Fruit fly (Drosophila melanogaster): ENCODE measurements around the gene Slc25A46b.

DNA sequence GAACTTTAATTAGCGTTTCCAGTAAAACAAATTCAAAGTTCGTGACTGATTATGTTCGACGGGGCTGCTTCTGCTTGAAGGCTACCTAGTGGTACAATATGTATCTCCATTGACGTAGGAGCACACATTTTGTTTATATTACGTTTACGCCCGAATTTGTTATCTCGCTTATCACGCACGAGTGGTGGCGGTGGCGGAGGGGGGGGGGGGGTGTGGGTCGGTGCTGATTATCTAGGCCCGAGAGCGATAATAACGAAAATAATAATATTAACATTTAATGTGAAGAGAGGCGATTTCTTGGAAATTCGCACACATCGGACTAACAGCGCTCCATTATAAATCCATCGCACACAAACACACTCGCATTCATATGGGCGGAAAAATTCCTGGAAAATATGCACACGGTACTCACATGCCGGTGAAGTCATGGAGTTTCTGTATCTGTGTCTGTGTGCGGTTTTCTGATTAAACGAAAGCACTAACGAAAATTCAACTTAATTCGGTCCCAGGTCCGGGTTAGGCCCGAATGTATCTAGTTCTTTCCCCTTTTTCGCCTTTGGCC lies 51.2 kb downstream of the Slc25A46b start:
- no peak for TF ChIP-seq Nf-YC (tag; optimal IDR thresholded peaks at IDR 0.05)
- no peak for TF ChIP-seq CG10267 (tag; optimal IDR thresholded peaks at IDR 0.05)
- no peak for TF ChIP-seq CG13894 (tag; optimal IDR thresholded peaks at IDR 0.05)
- no peak for TF ChIP-seq CG2116 (GFP tag; optimal IDR thresholded peaks at IDR 0.05)
- TF ChIP-seq CG17912 (GFP tag; optimal IDR thresholded peaks at IDR 0.05), result no peak
- peak; percentile 31 for TF ChIP-seq Deaf1 (tag; optimal IDR thresholded peaks at IDR 0.05)
- no peak for TF ChIP-seq CG13287 (GFP tag; IDR thresholded peaks at IDR 0.05; ENCODE audit: partially characterized antibody)
- TF ChIP-seq pzg (GFP tag; optimal IDR thresholded peaks at IDR 0.05), result no peak
- no peak for TF ChIP-seq CG14014 (GFP tag; IDR thresholded peaks at IDR 0.05)

Measured in whole organism, embryonic.